Worm (Caenorhabditis elegans): ENCODE measurements around the gene lin-5.

DNA sequence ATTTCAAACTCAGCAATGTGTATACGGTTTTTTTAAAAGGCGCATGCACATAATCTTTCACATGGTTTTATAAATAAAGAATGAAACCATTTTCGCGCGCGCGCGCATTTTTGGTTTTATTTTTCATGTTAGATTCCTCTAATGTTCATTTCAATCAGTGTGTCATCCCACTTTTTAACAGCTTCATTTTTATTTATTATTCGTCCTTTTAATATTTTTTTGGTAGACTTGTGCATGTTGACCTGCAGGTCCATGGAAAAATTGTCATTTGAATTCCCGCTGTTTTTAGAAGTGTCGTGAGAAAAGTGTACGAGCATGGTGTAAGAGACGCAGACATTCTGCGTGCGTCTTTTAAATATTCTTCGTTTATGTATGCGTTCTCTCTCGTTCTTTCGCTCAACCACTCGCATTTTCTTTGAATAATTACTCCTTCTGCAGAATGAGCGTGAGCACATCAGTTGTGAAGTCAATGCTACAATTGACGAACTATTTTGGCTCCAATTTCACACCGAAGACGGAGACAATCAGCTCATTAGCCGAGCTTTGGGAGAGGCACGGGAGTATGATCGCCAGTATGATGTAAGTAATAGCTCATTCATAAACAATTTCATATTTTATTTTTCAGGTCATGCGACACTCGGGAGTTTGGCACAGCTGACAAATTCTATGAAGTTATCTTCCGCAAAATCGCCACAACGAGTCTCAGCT is at the start of gene lin-5:
- TF ChIP-seq rnt-1 (tag; optimal IDR thresholded peaks at IDR 0.05) (no peak), ztf-4 (tag; optimal IDR thresholded peaks at IDR 0.05) (no peak), ama-1 (optimal IDR thresholded peaks at IDR 0.05) (no peak), aly-2 (tag; optimal IDR thresholded peaks at IDR 0.05) (no peak), nhr-237 (tag; optimal IDR thresholded peaks at IDR 0.05) (no peak), ces-1 (GFP tag; optimal IDR thresholded peaks at IDR 0.05) (no peak), nhr-84 (tag; optimal IDR thresholded peaks at IDR 0.05) (no peak), nhr-28 (tag; optimal IDR thresholded peaks at IDR 0.05) (no peak), mef-2 (tag; optimal IDR thresholded peaks at IDR 0.05) (no peak), nhr-76 (tag; optimal IDR thresholded peaks at IDR 0.05) (no peak), sptf-1 (tag; optimal IDR thresholded peaks at IDR 0.05) (no peak)
